Worm (Caenorhabditis elegans): ENCODE data around the gene skr-8.
"Not testable (repeated sequence)": the region's sequence is repeated elsewhere in the genome, so short reads cannot be mapped to it uniquely, and the experiment has no call there.

skr-8 gene

DNA sequence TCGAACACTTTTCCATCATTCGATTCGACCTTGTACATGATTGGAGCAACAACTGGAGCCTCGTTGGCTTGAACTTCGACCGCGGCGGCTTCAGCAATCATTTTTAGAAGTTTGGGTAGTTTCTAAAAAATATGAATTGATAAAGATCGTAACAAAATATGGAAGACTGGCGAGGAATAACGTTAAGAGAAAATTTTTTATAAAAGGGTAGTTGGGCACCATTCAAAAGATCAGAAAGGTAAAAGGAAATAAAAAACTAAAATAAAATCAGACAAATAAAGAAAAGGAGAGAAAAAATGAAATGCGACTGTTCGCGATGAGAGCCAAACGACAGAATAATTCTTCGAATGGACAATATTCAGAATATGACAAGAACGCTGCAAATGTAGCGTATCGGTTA, at the start of gene skr-8:
Gene skr-8, minus strand, starts transcription at position 101 of the 400 bp plus-strand sequence.
- TF ChIP-seq sma-3 (GFP tag; optimal IDR thresholded peaks at IDR 0.05); ama-1 (optimal IDR thresholded peaks at IDR 0.05); fos-1 (tag; optimal IDR thresholded peaks at IDR 0.05): not testable (repeated sequence)

- TF ChIP-seq nhr-10 (tag; optimal IDR thresholded peaks at IDR 0.05) (no peak), nhr-6 (tag; optimal IDR thresholded peaks at IDR 0.05) (no peak), crh-2 (tag; optimal IDR thresholded peaks at IDR 0.05) (no peak), dmd-4 (tag; optimal IDR thresholded peaks at IDR 0.05) (no peak), ama-1 (optimal IDR thresholded peaks at IDR 0.05) (no peak), zag-1 (tag; optimal IDR thresholded peaks at IDR 0.05) (no peak), blmp-1 (tag; optimal IDR thresholded peaks at IDR 0.05; ENCODE audit: insufficient read depth) (no peak), Y55F3AM.14 (GFP tag; optimal IDR thresholded peaks at IDR 0.05) (no peak), C34F6.9 (tag; optimal IDR thresholded peaks at IDR 0.05) (peak; percentile 22), ZK546.5 (tag; optimal IDR thresholded peaks at IDR 0.05) (no peak), nhr-12 (tag; optimal IDR thresholded peaks at IDR 0.05) (no peak), unc-55 (GFP tag; optimal IDR thresholded peaks at IDR 0.05) (peak; percentile 48)
Measured at ce11 chrIV:17215070-17215469, 49.4 kb upstream of the skr-8 start.

ce11 chrIV:17210754-17211153, 45.1 kb upstream of the skr-8 start:
- TF ChIP-seq dmd-4 (tag; optimal IDR thresholded peaks at IDR 0.05) (no peak), ztf-1 (GFP tag; conservative IDR thresholded peaks at IDR 0.05) (no peak), blmp-1 (tag; optimal IDR thresholded peaks at IDR 0.05; ENCODE audit: insufficient read depth) (peak; percentile 3), unc-55 (GFP tag; optimal IDR thresholded peaks at IDR 0.05) (peak; percentile 38)

- TF ChIP-seq nhr-25 (tag; optimal IDR thresholded peaks at IDR 0.05) (peak; percentile 38), C34F6.9 (tag; optimal IDR thresholded peaks at IDR 0.05) (peak; percentile 3), ceh-82 (tag; optimal IDR thresholded peaks at IDR 0.05) (no peak), nhr-237 (tag; optimal IDR thresholded peaks at IDR 0.05) (no peak), Y55F3AM.14 (GFP tag; optimal IDR thresholded peaks at IDR 0.05) (no peak)
Measured at ce11 chrIV:17209309-17209708, 43.7 kb upstream of the skr-8 start.

DNA sequence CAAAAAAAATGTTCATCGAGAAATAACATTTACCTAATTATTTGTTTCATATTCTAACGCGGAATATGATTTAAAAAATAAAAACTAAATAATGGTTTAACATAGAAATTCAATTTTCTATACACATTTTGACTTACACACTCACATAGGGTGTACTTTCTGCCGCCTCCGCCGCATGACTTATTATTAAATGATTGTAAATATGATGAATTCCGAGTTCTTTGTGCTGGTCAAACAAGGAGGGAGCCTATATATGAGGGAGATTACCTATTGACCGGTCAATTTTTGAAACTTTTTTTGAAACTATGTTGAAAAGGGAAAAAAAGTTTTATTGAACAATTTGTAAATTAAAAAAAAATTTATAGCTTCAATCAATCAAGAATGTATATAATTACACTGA, 42.2 kb upstream of the skr-8 start:
- TF ChIP-seq fos-1 (tag; optimal IDR thresholded peaks at IDR 0.05) (no peak), elt-3 (tag; optimal IDR thresholded peaks at IDR 0.05) (no peak), lin-11 (tag; optimal IDR thresholded peaks at IDR 0.05) (no peak), ztf-4 (tag; optimal IDR thresholded peaks at IDR 0.05) (no peak), sem-4 (tag; optimal IDR thresholded peaks at IDR 0.05) (no peak), dmd-4 (tag; optimal IDR thresholded peaks at IDR 0.05) (no peak), aly-2 (tag; optimal IDR thresholded peaks at IDR 0.05) (no peak), nhr-25 (tag; optimal IDR thresholded peaks at IDR 0.05) (no peak), crh-2 (tag; optimal IDR thresholded peaks at IDR 0.05) (no peak), lsy-2 (tag; optimal IDR thresholded peaks at IDR 0.05) (no peak)

- TF ChIP-seq nhr-25 (tag; optimal IDR thresholded peaks at IDR 0.05): no peak
- no peak for TF ChIP-seq nhr-12 (tag; optimal IDR thresholded peaks at IDR 0.05)
- TF ChIP-seq lin-11 (tag; optimal IDR thresholded peaks at IDR 0.05): no peak
- no peak for TF ChIP-seq ztf-1 (GFP tag; conservative IDR thresholded peaks at IDR 0.05)
- TF ChIP-seq ceh-82 (tag; optimal IDR thresholded peaks at IDR 0.05): no peak
- TF ChIP-seq lin-39 (tag; optimal IDR thresholded peaks at IDR 0.05): no peak
- TF ChIP-seq fos-1 (tag; optimal IDR thresholded peaks at IDR 0.05): no peak
- TF ChIP-seq unc-39 (tag; optimal IDR thresholded peaks at IDR 0.05): no peak
- no peak for TF ChIP-seq ztf-11 (tag; optimal IDR thresholded peaks at IDR 0.05)
- no peak for TF ChIP-seq nhr-23 (tag; optimal IDR thresholded peaks at IDR 0.05)
- TF ChIP-seq nhr-6 (tag; optimal IDR thresholded peaks at IDR 0.05): no peak
- no peak for TF ChIP-seq alr-1 (tag; optimal IDR thresholded peaks at IDR 0.05)
- TF ChIP-seq R02D3.7 (tag; optimal IDR thresholded peaks at IDR 0.05): no peak
- no peak for TF ChIP-seq dmd-4 (tag; optimal IDR thresholded peaks at IDR 0.05)
Measured at ce11 chrIV:17206745-17207144, 41.1 kb upstream of the skr-8 start, which contains the start of gene cnnm-1. Gene cnnm-1 (minus strand): TSS chrIV:17206845.

ce11 chrIV:17199706-17200105, 34.1 kb upstream of the skr-8 start:
- no peak for TF ChIP-seq elt-1 (tag; optimal IDR thresholded peaks at IDR 0.05)
- TF ChIP-seq peb-1 (tag; optimal IDR thresholded peaks at IDR 0.05): no peak

All from whole organism, L2 larva.